Worm (Caenorhabditis elegans): ENCODE measurements around the gene F38A1.6.

DNA sequence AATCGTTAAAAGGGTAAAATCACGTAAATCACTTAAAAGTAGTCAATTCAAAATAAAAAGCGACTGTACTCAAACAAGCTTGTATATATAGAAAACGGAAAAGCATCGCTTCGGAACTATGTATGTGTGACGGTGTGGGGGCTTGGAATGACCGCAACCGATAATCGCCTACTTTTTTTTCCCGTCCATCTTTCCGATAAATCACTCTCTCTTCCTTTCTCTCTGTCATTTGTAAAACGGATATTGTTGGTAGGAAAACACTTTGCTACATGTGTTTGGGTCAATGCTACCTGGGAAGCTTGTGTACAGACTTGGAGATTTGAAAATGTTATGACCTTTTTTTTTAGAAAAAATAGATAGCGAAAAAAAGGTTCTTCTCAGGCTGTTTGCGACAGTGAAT lies 26.9 kb upstream of the F38A1.6 start:
- TF ChIP-seq pes-1 (GFP tag; IDR thresholded peaks at IDR 0.05) (no peak), ama-1 (optimal IDR thresholded peaks at IDR 0.05) (no peak), flt-1 (GFP tag; IDR thresholded peaks at IDR 0.05) (no peak), B0310.2 (tag; optimal IDR thresholded peaks at IDR 0.05) (no peak)
